Worm (Caenorhabditis elegans): ENCODE results near the gene sru-39.

Gene sru-39

DNA sequence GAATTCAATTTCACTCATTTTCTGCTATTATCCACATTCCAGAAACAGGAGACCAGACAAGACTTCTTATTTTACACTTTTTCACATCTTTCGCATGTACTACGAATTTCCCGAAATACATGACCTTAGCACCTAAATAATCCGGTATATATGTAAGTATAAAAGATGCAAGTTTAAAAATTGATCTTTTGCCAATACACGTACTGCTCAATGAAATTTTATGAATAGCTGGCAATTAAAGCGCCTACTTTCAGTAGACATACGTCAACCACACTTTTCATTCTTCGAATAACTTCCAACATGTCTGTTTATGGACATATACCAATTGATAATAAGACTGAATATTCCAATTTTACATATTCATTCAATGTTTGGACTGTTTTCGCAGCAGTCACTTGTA lies at the start of gene sru-39:
Gene sru-39, plus strand, starts transcription at position 301 of the 400 bp plus-strand sequence.
- TF ChIP-seq unc-39 (tag; optimal IDR thresholded peaks at IDR 0.05): no peak
- TF ChIP-seq elt-3 (tag; optimal IDR thresholded peaks at IDR 0.05): no peak
- no peak for TF ChIP-seq M03D4.4 (tag; optimal IDR thresholded peaks at IDR 0.05)
- TF ChIP-seq mep-1 (tag; optimal IDR thresholded peaks at IDR 0.05): no peak
- TF ChIP-seq unc-62 (GFP tag; optimal IDR thresholded peaks at IDR 0.05): no peak
- TF ChIP-seq blmp-1 (tag; optimal IDR thresholded peaks at IDR 0.05): no peak
- TF ChIP-seq ztf-11 (tag; optimal IDR thresholded peaks at IDR 0.05): no peak
- TF ChIP-seq elt-1 (tag; optimal IDR thresholded peaks at IDR 0.05; ENCODE audit: borderline replicate concordance, insufficient read depth): no peak
- no peak for TF ChIP-seq nhr-76 (tag; optimal IDR thresholded peaks at IDR 0.05)

DNA sequence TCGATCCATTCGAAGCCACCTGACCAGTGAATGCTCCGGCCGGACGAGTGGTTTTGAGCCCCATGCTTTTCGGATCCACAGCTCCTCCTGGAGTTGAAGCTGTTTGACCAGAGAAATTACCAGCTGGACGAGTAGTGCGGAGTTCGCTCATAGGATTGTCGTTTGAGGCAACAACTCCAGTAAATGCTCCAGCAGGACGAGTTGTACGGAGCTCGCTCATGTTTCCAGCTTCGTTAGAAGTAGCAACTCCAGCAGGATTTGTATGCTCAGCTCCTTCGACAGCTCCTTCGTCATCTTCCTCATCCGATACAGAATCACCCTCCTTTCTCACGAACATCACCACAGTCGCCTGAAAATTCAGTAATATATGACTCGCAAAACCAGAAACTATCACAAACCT lies 49.7 kb upstream of the sru-39 start:
- no peak for TF ChIP-seq blmp-1 (tag; optimal IDR thresholded peaks at IDR 0.05)
- no peak for TF ChIP-seq ham-2 (GFP tag; optimal IDR thresholded peaks at IDR 0.05)
- TF ChIP-seq lsy-2 (tag; optimal IDR thresholded peaks at IDR 0.05): no peak
- no peak for TF ChIP-seq nhr-237 (tag; optimal IDR thresholded peaks at IDR 0.05)
- TF ChIP-seq hlh-1 (tag; optimal IDR thresholded peaks at IDR 0.05): no peak
- no peak for TF ChIP-seq nhr-76 (tag; optimal IDR thresholded peaks at IDR 0.05)
- no peak for TF ChIP-seq elt-1 (tag; optimal IDR thresholded peaks at IDR 0.05; ENCODE audit: borderline replicate concordance, insufficient read depth)
- no peak for TF ChIP-seq ztf-11 (tag; optimal IDR thresholded peaks at IDR 0.05)
- TF ChIP-seq ces-1 (GFP tag; optimal IDR thresholded peaks at IDR 0.05): no peak
- TF ChIP-seq sem-2 (GFP tag; optimal IDR thresholded peaks at IDR 0.05): no peak
- no peak for TF ChIP-seq M03D4.4 (tag; optimal IDR thresholded peaks at IDR 0.05)
- TF ChIP-seq sptf-1 (tag; optimal IDR thresholded peaks at IDR 0.05): no peak
- no peak for TF ChIP-seq mab-5 (tag; optimal IDR thresholded peaks at IDR 0.05)
- TF ChIP-seq unc-39 (tag; optimal IDR thresholded peaks at IDR 0.05): no peak
- no peak for TF ChIP-seq ceh-83 (GFP tag; optimal IDR thresholded peaks at IDR 0.05)
- no peak for TF ChIP-seq cnd-1 (tag; optimal IDR thresholded peaks at IDR 0.05)
- no peak for TF ChIP-seq flh-1 (GFP tag; optimal IDR thresholded peaks at IDR 0.05)
- TF ChIP-seq ceh-39 (tag; optimal IDR thresholded peaks at IDR 0.05): no peak

DNA sequence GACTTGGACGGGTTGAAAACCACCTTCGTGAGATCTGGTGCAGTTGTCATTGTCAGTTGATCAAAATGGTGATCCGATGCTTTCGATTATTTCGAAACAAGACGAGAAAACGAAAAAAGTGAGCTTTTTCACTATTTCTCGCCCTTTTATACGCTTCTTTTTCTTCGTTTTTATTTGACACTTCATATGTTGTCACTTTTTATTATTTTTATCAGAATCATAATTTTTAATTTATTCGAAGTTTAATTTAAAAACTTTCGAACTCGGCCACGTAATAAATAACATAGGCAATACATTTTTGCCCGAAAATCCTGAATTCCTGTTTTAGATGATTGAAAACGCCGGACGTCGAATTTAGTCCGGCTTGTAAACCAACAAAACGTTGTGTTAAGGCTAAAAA lies 48.8 kb upstream of the sru-39 start, which contains the start of gene F58E6.5:
Gene F58E6.5, minus strand, starts transcription at position 101 of the 400 bp plus-strand sequence.
- TF ChIP-seq hlh-1 (tag; optimal IDR thresholded peaks at IDR 0.05): no peak
- no peak for TF ChIP-seq mab-5 (tag; optimal IDR thresholded peaks at IDR 0.05)
- TF ChIP-seq ham-2 (GFP tag; optimal IDR thresholded peaks at IDR 0.05): no peak
- TF ChIP-seq lsy-2 (tag; optimal IDR thresholded peaks at IDR 0.05): no peak
- no peak for TF ChIP-seq ceh-83 (GFP tag; optimal IDR thresholded peaks at IDR 0.05)
- TF ChIP-seq mep-1 (tag; optimal IDR thresholded peaks at IDR 0.05): no peak
- no peak for TF ChIP-seq tbx-8 (GFP tag; optimal IDR thresholded peaks at IDR 0.05)
- TF ChIP-seq cnd-1 (tag; optimal IDR thresholded peaks at IDR 0.05): no peak
- TF ChIP-seq ces-1 (GFP tag; optimal IDR thresholded peaks at IDR 0.05): no peak
- TF ChIP-seq lin-13 (tag; optimal IDR thresholded peaks at IDR 0.05): no peak
- TF ChIP-seq zip-8 (tag; optimal IDR thresholded peaks at IDR 0.05): no peak
- TF ChIP-seq lin-32 (GFP tag; optimal IDR thresholded peaks at IDR 0.05): no peak
- no peak for TF ChIP-seq snpc-4 (tag; optimal IDR thresholded peaks at IDR 0.05)
- TF ChIP-seq elt-1 (tag; optimal IDR thresholded peaks at IDR 0.05; ENCODE audit: borderline replicate concordance, insufficient read depth): no peak
- no peak for TF ChIP-seq nhr-237 (tag; optimal IDR thresholded peaks at IDR 0.05)

DNA sequence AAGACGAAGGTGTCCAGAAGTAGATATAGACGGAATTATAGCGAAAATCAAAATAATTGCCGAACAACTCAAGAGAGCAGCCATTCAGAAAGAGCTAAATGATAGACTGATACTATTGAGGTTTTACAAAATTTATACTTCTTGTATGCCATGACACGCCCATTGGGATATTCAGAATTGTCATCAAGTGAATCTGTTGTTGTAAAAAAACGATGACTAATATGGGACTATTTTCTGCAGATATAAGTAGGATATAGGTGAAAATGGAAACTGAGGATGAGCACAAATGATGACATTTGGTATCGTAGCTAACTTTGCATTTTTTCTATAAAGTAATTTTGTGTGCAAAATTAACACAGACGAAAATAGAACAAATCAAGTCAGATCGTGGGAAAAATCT lies 47.6 kb upstream of the sru-39 start, which contains the start of gene F58E6.8:
Gene F58E6.8, minus strand, starts transcription at position 101 of the 400 bp plus-strand sequence.
- TF ChIP-seq sem-2 (GFP tag; optimal IDR thresholded peaks at IDR 0.05): no peak
- no peak for TF ChIP-seq bed-3 (GFP tag; optimal IDR thresholded peaks at IDR 0.05)
- no peak for TF ChIP-seq ham-2 (GFP tag; optimal IDR thresholded peaks at IDR 0.05)
- no peak for TF ChIP-seq drap-1 (GFP tag; optimal IDR thresholded peaks at IDR 0.05)
- TF ChIP-seq lsy-2 (tag; optimal IDR thresholded peaks at IDR 0.05): no peak
- no peak for TF ChIP-seq sptf-1 (tag; optimal IDR thresholded peaks at IDR 0.05)
- no peak for TF ChIP-seq flh-1 (GFP tag; optimal IDR thresholded peaks at IDR 0.05)
- TF ChIP-seq ceh-83 (GFP tag; optimal IDR thresholded peaks at IDR 0.05): no peak
- TF ChIP-seq ztf-11 (tag; optimal IDR thresholded peaks at IDR 0.05): no peak
- no peak for TF ChIP-seq ceh-39 (tag; optimal IDR thresholded peaks at IDR 0.05)
- TF ChIP-seq unc-62 (GFP tag; optimal IDR thresholded peaks at IDR 0.05): no peak
- no peak for TF ChIP-seq mep-1 (tag; optimal IDR thresholded peaks at IDR 0.05)

DNA sequence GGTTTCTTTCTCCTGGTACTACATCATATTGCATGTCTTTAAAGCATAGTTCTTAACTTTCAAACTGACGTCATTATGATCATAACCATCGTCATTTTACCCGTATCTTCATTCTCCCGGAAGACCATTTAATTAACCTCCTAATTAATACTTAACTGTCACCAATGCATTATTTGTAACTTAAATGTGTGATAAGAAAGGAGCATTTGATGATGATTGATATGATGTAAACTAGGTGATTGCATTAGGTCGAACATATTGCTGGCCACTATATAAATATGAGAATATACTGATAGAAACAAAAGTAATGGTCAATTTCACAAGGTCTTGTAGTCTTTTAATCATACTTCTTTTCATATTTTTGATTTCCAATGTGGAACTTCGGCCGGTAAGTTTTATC lies 47.0 kb upstream of the sru-39 start, which contains the start of gene hrg-3:
Gene hrg-3, plus strand, starts transcription at position 227 of the 400 bp plus-strand sequence.
- TF ChIP-seq unc-39 (tag; optimal IDR thresholded peaks at IDR 0.05): no peak

DNA sequence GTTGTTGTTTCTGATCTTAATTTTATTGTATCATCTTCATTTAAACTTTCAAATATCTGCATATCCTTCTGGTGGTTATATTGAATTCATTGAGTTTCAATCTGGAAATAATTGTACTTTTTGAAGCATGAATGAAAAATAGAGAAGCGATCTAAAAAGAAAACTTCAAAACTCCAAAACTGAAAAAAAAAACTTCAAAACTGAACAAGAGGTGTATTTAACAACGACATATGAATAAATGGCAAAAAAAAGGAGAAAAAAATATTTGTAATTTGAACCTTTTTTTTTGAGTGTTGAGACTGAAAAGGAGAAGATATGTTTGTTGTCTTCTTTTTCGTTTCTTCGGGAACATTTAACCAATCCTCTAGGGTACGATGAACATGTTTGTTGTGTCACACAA lies 45.4 kb upstream of the sru-39 start, which contains the start of gene F58E6.11:
Gene F58E6.11, minus strand, starts transcription at position 101 of the 400 bp plus-strand sequence.
- TF ChIP-seq unc-120 (tag; optimal IDR thresholded peaks at IDR 0.05; ENCODE audit: poor library complexity, severe bottlenecking): no peak
- no peak for TF ChIP-seq lin-13 (tag; optimal IDR thresholded peaks at IDR 0.05)
- TF ChIP-seq bed-3 (GFP tag; optimal IDR thresholded peaks at IDR 0.05): no peak
- no peak for TF ChIP-seq lin-32 (GFP tag; optimal IDR thresholded peaks at IDR 0.05)
- no peak for TF ChIP-seq unc-62 (GFP tag; optimal IDR thresholded peaks at IDR 0.05)
- no peak for TF ChIP-seq ztf-11 (tag; optimal IDR thresholded peaks at IDR 0.05)
- no peak for TF ChIP-seq mep-1 (tag; optimal IDR thresholded peaks at IDR 0.05)
- no peak for TF ChIP-seq blmp-1 (tag; optimal IDR thresholded peaks at IDR 0.05)
- TF ChIP-seq ham-2 (GFP tag; optimal IDR thresholded peaks at IDR 0.05): no peak
